Fruit fly (Drosophila melanogaster) whole organism, embryonic: ENCODE results near the gene CG10019.

Experiments
- Ada2b ChIP-seq: fragments of 200-800 bp; sonication (Bioruptor generic); IDR thresholded peaks from 2 replicates; pipeline ENCODE4 v1.3.6; 2022; ENCODE audit warnings: missing biosample characterization, missing genetic modification characterization
- Atf-2 ChIP-seq: fragments of 200-800 bp; sonication (Bioruptor generic); optimal IDR thresholded peaks from 2 replicates; lab custom pipeline; 2016; ENCODE audit warnings: missing biosample characterization, missing genetic modification characterization
- CG10565 ChIP-seq: fragments of 200-800 bp; sonication (Bioruptor generic); optimal IDR thresholded peaks from 3 replicates; lab custom pipeline; 2016; ENCODE audit warnings: missing biosample characterization, mild to moderate bottlenecking, missing genetic modification characterization
- CG11456 ChIP-seq: fragments of 200-800 bp; sonication (Bioruptor generic); IDR thresholded peaks from 3 replicates; pipeline ENCODE4 v1.3.6; 2022; ENCODE audit warnings: missing biosample characterization, missing genetic modification characterization
- CG14710 ChIP-seq: fragments of 200-800 bp; sonication (Bioruptor generic); optimal IDR thresholded peaks from 3 replicates; lab custom pipeline; 2019; ENCODE audit warnings: missing biosample characterization, mild to moderate bottlenecking, missing genetic modification characterization, moderate library complexity
- CG17186 ChIP-seq: fragments of 200-800 bp; sonication (Bioruptor generic); optimal IDR thresholded peaks from 3 replicates; lab custom pipeline; 2017; ENCODE audit warnings: missing biosample characterization, missing genetic modification reagents, missing genetic modification characterization
- CG17568 ChIP-seq: fragments of 200-800 bp; sonication (Bioruptor generic); optimal IDR thresholded peaks from 2 replicates; lab custom pipeline; 2018; ENCODE audit warnings: missing biosample characterization, mild to moderate bottlenecking, missing genetic modification characterization, moderate library complexity
- CG2120 ChIP-seq: fragments of 200-800 bp; sonication (Bioruptor generic); optimal IDR thresholded peaks from 3 replicates; lab custom pipeline; 2016; ENCODE audit warnings: missing biosample characterization, missing genetic modification characterization
- CG31388 ChIP-seq: fragments of 200-800 bp; sonication (Bioruptor generic); optimal IDR thresholded peaks from 2 replicates; lab custom pipeline; 2016; ENCODE audit warnings: missing biosample characterization, missing genetic modification characterization
- CG31441 ChIP-seq: fragments of 200-800 bp; sonication (Bioruptor generic); IDR thresholded peaks from 2 replicates; pipeline ENCODE4 v1.3.6; 2022; ENCODE audit warnings: missing biosample characterization, missing genetic modification characterization
- CG33557 ChIP-seq: fragments of 200-800 bp; sonication (Bioruptor generic); optimal IDR thresholded peaks from 2 replicates; lab custom pipeline; 2019; ENCODE audit warnings: missing biosample characterization, mild to moderate bottlenecking, missing genetic modification characterization, moderate library complexity
- CG34224 ChIP-seq: fragments of 200-800 bp; sonication (Bioruptor generic); IDR thresholded peaks from 3 replicates; pipeline ENCODE4 v1.3.6; 2022; ENCODE audit warnings: missing biosample characterization, missing genetic modification characterization; ENCODE audit not compliant: partially characterized antibody
- CG34376 ChIP-seq: fragments of 200-800 bp; sonication (Bioruptor generic); optimal IDR thresholded peaks from 2 replicates; lab custom pipeline; 2018; ENCODE audit warnings: missing biosample characterization, mild to moderate bottlenecking, missing genetic modification characterization
- CG3995 ChIP-seq: fragments of 200-800 bp; sonication (Bioruptor generic); optimal IDR thresholded peaks from 3 replicates; lab custom pipeline; 2016; ENCODE audit warnings: missing biosample characterization, missing genetic modification characterization
- CG8388 ChIP-seq: fragments of 200-800 bp; sonication (Bioruptor generic); optimal IDR thresholded peaks from 2 replicates; lab custom pipeline; 2019; ENCODE audit warnings: missing biosample characterization, mild to moderate bottlenecking, missing genetic modification characterization, moderate library complexity
- CG9817 ChIP-seq: fragments of 200-800 bp; sonication (Bioruptor generic); optimal IDR thresholded peaks from 2 replicates; lab custom pipeline; 2018; ENCODE audit warnings: missing biosample characterization, mild to moderate bottlenecking, missing genetic modification characterization, moderate library complexity
- Deaf1 ChIP-seq: fragments of 200-800 bp; optimal IDR thresholded peaks from 3 replicates; lab custom pipeline; 2019; ENCODE audit warnings: missing biosample characterization, mild to moderate bottlenecking, missing genetic modification characterization, moderate library complexity
- Hr3 ChIP-seq: fragments of 200-800 bp; sonication (Bioruptor generic); optimal IDR thresholded peaks from 3 replicates; lab custom pipeline; 2016; ENCODE audit warnings: missing biosample characterization, missing genetic modification characterization
- MTF-1 ChIP-seq: fragments of 200-800 bp; sonication (Bioruptor generic); optimal IDR thresholded peaks from 2 replicates; lab custom pipeline; 2018; ENCODE audit warnings: missing biosample characterization, mild to moderate bottlenecking, missing genetic modification characterization, borderline replicate concordance
- NC2α ChIP-seq: fragments of 200-800 bp; sonication (Bioruptor generic); optimal IDR thresholded peaks from 2 replicates; lab custom pipeline; 2016; ENCODE audit warnings: missing biosample characterization, missing genetic modification characterization
- Oaz ChIP-seq: fragments of 200-800 bp; sonication (Bioruptor generic); IDR thresholded peaks from 2 replicates; pipeline ENCODE4 v1.3.6; 2022; ENCODE audit warnings: missing biosample characterization, missing genetic modification characterization
- Sox102F ChIP-seq: fragments of 200-800 bp; sonication (Bioruptor generic); optimal IDR thresholded peaks from 2 replicates; lab custom pipeline; 2018; ENCODE audit warnings: missing biosample characterization, mild to moderate bottlenecking, missing genetic modification characterization, moderate library complexity
- TFAM ChIP-seq: fragments of 200-800 bp; sonication (Bioruptor generic); optimal IDR thresholded peaks from 2 replicates; lab custom pipeline; 2017; ENCODE audit warnings: missing biosample characterization, missing genetic modification characterization, inconsistent platforms
- Tbp ChIP-seq: fragments of >200 bp; optimal IDR thresholded peaks from 2 replicates; lab custom pipeline; 2018; ENCODE audit warnings: missing biosample characterization, missing genetic modification characterization
- Usf ChIP-seq: fragments of 200-800 bp; sonication (Bioruptor generic); optimal IDR thresholded peaks from 2 replicates; lab custom pipeline; 2017; ENCODE audit warnings: missing genotype, missing biosample characterization, missing genetic modification characterization
- ase ChIP-seq: fragments of 200-800 bp; sonication (Bioruptor generic); IDR thresholded peaks from 3 replicates; pipeline ENCODE4 v1.3.6; 2022; ENCODE audit warnings: missing biosample characterization, missing genetic modification characterization
- bigmax ChIP-seq: fragments of 200-800 bp; sonication (Bioruptor generic); optimal IDR thresholded peaks from 2 replicates; lab custom pipeline; 2018; ENCODE audit warnings: missing biosample characterization, mild to moderate bottlenecking, missing genetic modification characterization
- bsh ChIP-seq, 2 experiments: fragments of 200-800 bp; sonication (Bioruptor generic); optimal IDR thresholded peaks; 2 replicates each; lab custom pipeline; 2017 to 2018; ENCODE audit warnings: mild to moderate bottlenecking in 2 of 2, missing biosample characterization in 2 of 2, missing genetic modification characterization in 2 of 2, moderate library complexity in 1 of 2
- caup ChIP-seq: fragments of 200-800 bp; sonication (Bioruptor generic); optimal IDR thresholded peaks from 3 replicates; lab custom pipeline; 2017; ENCODE audit warnings: missing biosample characterization, mild to moderate bottlenecking, missing genetic modification characterization, moderate library complexity; ENCODE audit not compliant: severe bottlenecking
- crol ChIP-seq: fragments of 200-800 bp; sonication (Bioruptor generic); IDR thresholded peaks from 2 replicates; pipeline ENCODE4 v1.3.6; 2022; ENCODE audit warnings: missing biosample characterization, missing genetic modification characterization
- dm ChIP-seq: fragments of 200-800 bp; sonication (Bioruptor generic); optimal IDR thresholded peaks from 3 replicates; lab custom pipeline; 2016; ENCODE audit warnings: missing biosample characterization, missing genetic modification characterization
- dysf ChIP-seq: fragments of 200-800 bp; sonication (Bioruptor generic); IDR thresholded peaks from 3 replicates; pipeline ENCODE4 v1.3.6; 2022; ENCODE audit warnings: missing biosample characterization, missing genetic modification characterization
- fu2 ChIP-seq: fragments of 200-800 bp; sonication (Bioruptor generic); optimal IDR thresholded peaks from 2 replicates; lab custom pipeline; 2016; ENCODE audit warnings: missing biosample characterization, missing genetic modification characterization
- gem ChIP-seq: fragments of 200-800 bp; sonication (Bioruptor generic); optimal IDR thresholded peaks from 2 replicates; lab custom pipeline; 2019; ENCODE audit warnings: missing biosample characterization, mild to moderate bottlenecking, missing genetic modification characterization, moderate library complexity
- grn ChIP-seq: fragments of 200-800 bp; sonication (Bioruptor generic); optimal IDR thresholded peaks from 3 replicates; lab custom pipeline; 2017; ENCODE audit warnings: missing biosample characterization, missing genetic modification characterization
- hth ChIP-seq: fragments of >200 bp; optimal IDR thresholded peaks from 2 replicates; lab custom pipeline; 2017; ENCODE audit warnings: inconsistent platforms
- ken ChIP-seq: fragments of 200-800 bp; sonication (Bioruptor generic); IDR thresholded peaks from 3 replicates; pipeline ENCODE4 v1.3.6; 2022; ENCODE audit warnings: missing biosample characterization, missing genetic modification characterization
- knrl ChIP-seq: fragments of 200-800 bp; sonication (Bioruptor generic); IDR thresholded peaks from 3 replicates; pipeline ENCODE4 v1.3.6; 2022; ENCODE audit warnings: missing biosample characterization, missing genetic modification characterization; ENCODE audit not compliant: partially characterized antibody
- lola ChIP-seq, 3 experiments: fragments of >200 bp in 2 of 3; fragments of 200-800 bp in 1 of 3; sonication (Bioruptor generic) in 1 of 3; optimal IDR thresholded peaks; 2 replicates each; lab custom pipeline; 2017 to 2019; ENCODE audit warnings: missing biosample characterization in 3 of 3, missing genetic modification characterization in 3 of 3, mild to moderate bottlenecking in 1 of 3, moderate library complexity in 1 of 3
- nau ChIP-seq: fragments of 200-800 bp; sonication (Bioruptor generic); optimal IDR thresholded peaks from 3 replicates; lab custom pipeline; 2017; ENCODE audit warnings: missing biosample characterization, mild to moderate bottlenecking, missing genetic modification characterization, missing genetic modification reagents
- nom ChIP-seq: fragments of 200-800 bp; sonication (Bioruptor generic); optimal IDR thresholded peaks from 2 replicates; lab custom pipeline; 2017; ENCODE audit warnings: missing biosample characterization, missing genetic modification characterization, mild to moderate bottlenecking, moderate library complexity, missing genetic modification reagents
- pum ChIP-seq: fragments of 200-800 bp; sonication (Bioruptor generic); optimal IDR thresholded peaks from 2 replicates; lab custom pipeline; 2016; ENCODE audit warnings: missing biosample characterization, missing genetic modification characterization
- sc ChIP-seq, 3 experiments: fragments of >200 bp in 2 of 3; fragments of 200-800 bp in 1 of 3; sonication (Bioruptor generic) in 1 of 3; optimal IDR thresholded peaks; 2 replicates in 2 of 3; 3 replicates in 1 of 3; lab custom pipeline; 2017; ENCODE audit warnings: mild to moderate bottlenecking in 1 of 3, missing biosample characterization in 1 of 3, missing genetic modification characterization in 1 of 3, missing genetic modification reagents in 1 of 3
- sim ChIP-seq: fragments of 200-800 bp; sonication (Bioruptor generic); IDR thresholded peaks from 2 replicates; pipeline ENCODE4 v1.3.6; 2022; ENCODE audit warnings: missing biosample characterization, missing genetic modification characterization
- trh ChIP-seq: fragments of 200-800 bp; sonication (Bioruptor generic); optimal IDR thresholded peaks from 2 replicates; lab custom pipeline; 2016; ENCODE audit warnings: missing biosample characterization, missing genetic modification characterization
- tup ChIP-seq: fragments of 200-800 bp; sonication (Bioruptor generic); optimal IDR thresholded peaks from 2 replicates; lab custom pipeline; 2016; ENCODE audit warnings: missing biosample characterization, mild to moderate bottlenecking, missing genetic modification characterization, moderate library complexity
- usp ChIP-seq: fragments of >200 bp; optimal IDR thresholded peaks from 2 replicates; lab custom pipeline; 2017; ENCODE audit warnings: missing biosample characterization, missing genetic modification characterization
- zfh1 ChIP-seq: fragments of 200-800 bp; sonication (Bioruptor generic); IDR thresholded peaks from 3 replicates; pipeline ENCODE4 v1.3.6; 2022; ENCODE audit warnings: missing biosample characterization, missing genetic modification characterization

CG10019 gene

dm6 chr2L:3789290-3790067 lies 59.2 kb downstream of the CG10019 start (continued):
- TF ChIP-seq crol (GFP tag; lab: Robert Waterston, UW) (peak; percentile 79), MTF-1 (GFP tag; lab: Kevin White, UChicago) (peak; percentile 32), Oaz (GFP tag; lab: Robert Waterston, UW) (peak; percentile 33; the same call in 1 of the 2 replicates), nau (GFP tag; lab: Kevin White, UChicago) (no peak), Ada2b (GFP tag; lab: Robert Waterston, UW) (peak; percentile 65; the same call in 1 of the 2 replicates), knrl (GFP tag; lab: Robert Waterston, UW) (no peak; the same call in 2 of the 3 replicates), dysf (peak; percentile 81), Tbp (GFP tag; lab: Kevin White, UChicago) (no peak), hth (lab: Kevin White, UChicago) (no peak), gem (tag; lab: Kevin White, UChicago) (peak; percentile 96), Hr3 (GFP tag; lab: Kevin White, UChicago) (peak; percentile 84), fu2 (GFP tag; lab: Kevin White, UChicago) (no peak), CG8388 (GFP tag; lab: Kevin White, UChicago) (peak; percentile 92), dm (no peak), zfh1 (GFP tag; lab: Robert Waterston, UW) (peak; percentile 91), CG34224 (no peak), caup (GFP tag; lab: Kevin White, UChicago) (no peak), ken (GFP tag; lab: Robert Waterston, UW) (peak; percentile 84), CG2120 (GFP tag; lab: Kevin White, UChicago) (no peak), Atf-2 (GFP tag; lab: Kevin White, UChicago) (no peak), sim (GFP tag; lab: Robert Waterston, UW) (peak; percentile 79), bigmax (no peak), trh (GFP tag; lab: Kevin White, UChicago) (peak; percentile 30), NC2α (no peak), CG31441 (GFP tag; lab: Robert Waterston, UW) (peak; percentile 91), grn (GFP tag; lab: Kevin White, UChicago) (peak; percentile 1), CG10565 (GFP tag; lab: Kevin White, UChicago) (no peak), CG17568 (GFP tag; lab: Kevin White, UChicago) (no peak), Deaf1 (tag; lab: Kevin White, UChicago) (peak; percentile 75), pum (GFP tag; lab: Kevin White, UChicago) (no peak), CG17186 (GFP tag; lab: Kevin White, UChicago) (peak; percentile 11), CG14710 (peak; percentile 89), CG31388 (GFP tag; lab: Kevin White, UChicago) (peak; percentile 13), CG9817 (tag; lab: Kevin White, UChicago) (peak; percentile 39), bsh (GFP tag; optimal IDR thresholded peaks at IDR 0.05; lab: Kevin White, UChicago) (peak in 1 of 2 experiments; percentile 94), TFAM (GFP tag; lab: Kevin White, UChicago) (no peak), CG33557 (GFP tag; lab: Kevin White, UChicago) (peak; percentile 92), lola (GFP tag; optimal IDR thresholded peaks at IDR 0.05; lab: Kevin White, UChicago) (peak in 1 of 3 experiments; percentile 80), CG11456 (0 out of 3 replicates have a peak, but pooled peaks have one; percentile 67), CG34376 (no peak), tup (GFP tag; lab: Kevin White, UChicago) (no peak), usp (GFP tag; lab: Kevin White, UChicago) (no peak), Usf (peak; percentile 19), Sox102F (peak; percentile 96), sc (optimal IDR thresholded peaks at IDR 0.05; lab: Kevin White, UChicago) (no peak), sc (GFP tag; optimal IDR thresholded peaks at IDR 0.05; lab: Kevin White, UChicago) (peak; percentile 91), nom (no peak), ase (GFP tag; lab: Robert Waterston, UW) (peak; percentile 81; the same call in 2 of the 3 replicates), CG3995 (GFP tag; lab: Kevin White, UChicago) (no peak)
